Worm (Caenorhabditis elegans) whole organism, L1 larva: ENCODE data around the gene rbr-2.

Experiments used
- aly-2 ChIP-seq: fragments of 150-350 bp; optimal IDR thresholded peaks from 2 replicates; lab custom pipeline; 2014; ENCODE audit warnings: missing biosample characterization, missing genetic modification characterization
- elt-2 ChIP-seq: sonication (generic microtip); optimal IDR thresholded peaks from 2 replicates; lab custom pipeline; 2016; ENCODE audit warnings: missing genetic modification characterization, mild to moderate bottlenecking, inconsistent platforms, missing compliant biosample characterization, missing genetic modification reagents
- mdl-1 ChIP-seq, 2 experiments: fragments of 150-350 bp; optimal IDR thresholded peaks; 2 replicates each; lab custom pipeline; 2014 to 2017; ENCODE audit warnings: missing biosample characterization in 2 of 2, missing genetic modification characterization in 2 of 2, inconsistent platforms in 1 of 2
- mep-1 ChIP-seq: fragments of 150-350 bp; optimal IDR thresholded peaks from 2 replicates; lab custom pipeline; 2014; ENCODE audit warnings: missing biosample characterization, missing genetic modification characterization
- nhr-11 ChIP-seq: fragments of 150-350 bp; optimal IDR thresholded peaks from 2 replicates; lab custom pipeline; 2014; ENCODE audit warnings: missing biosample characterization, missing genetic modification characterization
- nhr-76 ChIP-seq: sonication (generic microtip); optimal IDR thresholded peaks from 2 replicates; lab custom pipeline; 2017; ENCODE audit warnings: missing biosample characterization, missing genetic modification characterization
- nhr-77 ChIP-seq: fragments of 150-350 bp; optimal IDR thresholded peaks from 2 replicates; lab custom pipeline; 2014; ENCODE audit warnings: missing biosample characterization, missing genetic modification characterization
- ztf-11 ChIP-seq, 2 experiments: sonication (generic microtip); optimal IDR thresholded peaks; 2 replicates each; lab custom pipeline; 2016 to 2017; ENCODE audit warnings: missing genetic modification characterization in 2 of 2, missing biosample characterization in 1 of 2, missing compliant biosample characterization in 1 of 2
- ztf-4 ChIP-seq: fragments of 150-350 bp; optimal IDR thresholded peaks from 2 replicates; lab custom pipeline; 2014; ENCODE audit warnings: missing biosample characterization, missing genetic modification characterization

DNA sequence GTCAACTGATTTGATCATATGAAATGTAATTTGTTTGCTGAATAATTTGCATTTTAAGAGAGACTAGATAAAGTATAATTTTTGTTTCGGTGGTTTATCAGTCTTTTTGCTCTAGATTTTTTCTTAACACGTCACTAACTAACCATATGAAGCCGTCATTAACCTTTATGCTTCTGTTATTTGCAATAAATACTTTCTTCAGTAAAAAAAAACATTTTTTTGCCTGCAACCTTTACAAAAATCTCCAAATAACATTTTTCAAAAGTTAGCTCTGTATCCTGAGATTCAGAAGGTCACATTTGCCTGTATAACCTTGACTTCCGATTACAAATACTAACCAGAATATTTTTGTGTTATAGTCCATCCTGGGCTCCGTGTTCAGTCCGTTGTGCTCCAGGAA, 50.9 kb downstream of the rbr-2 start:
- TF ChIP-seq ztf-4: no peak
- no peak for TF ChIP-seq nhr-11
- TF ChIP-seq mep-1: no peak
- TF ChIP-seq elt-2 (tag; lab: Kevin White, UChicago): no peak
- no peak for TF ChIP-seq ztf-11 (tag; optimal IDR thresholded peaks at IDR 0.05; lab: Kevin White, UChicago)
- no peak for TF ChIP-seq nhr-76
- TF ChIP-seq mdl-1 (tag; optimal IDR thresholded peaks at IDR 0.05; lab: Kevin White, UChicago): no peak
- no peak for TF ChIP-seq nhr-77 (tag; lab: Kevin White, UChicago)
- no peak for TF ChIP-seq aly-2 (tag; lab: Kevin White, UChicago)
